Fruit fly (Drosophila melanogaster) whole organism, embryonic: Measurements from ENCODE around the gene CG42525.
A peak's percentile ranks its signal among the peaks of the same experiment; 100 is the strongest.

Experiments used
- Abd-B ChIP-seq: fragments of 200-800 bp; sonication (Bioruptor generic); optimal IDR thresholded peaks from 2 replicates; lab custom pipeline; 2018; ENCODE audit warnings: missing biosample characterization, mild to moderate bottlenecking, missing genetic modification characterization, moderate library complexity
- Ada2b ChIP-seq: fragments of 200-800 bp; sonication (Bioruptor generic); IDR thresholded peaks from 2 replicates; pipeline ENCODE4 v1.3.6; 2022; ENCODE audit warnings: missing biosample characterization, missing genetic modification characterization
- Asciz ChIP-seq: fragments of 200-800 bp; sonication (Bioruptor generic); optimal IDR thresholded peaks from 2 replicates; lab custom pipeline; 2017; ENCODE audit warnings: missing biosample characterization, mild to moderate bottlenecking, missing genetic modification characterization, missing genetic modification reagents
- Atf-2 ChIP-seq: fragments of 200-800 bp; sonication (Bioruptor generic); optimal IDR thresholded peaks from 2 replicates; lab custom pipeline; 2016; ENCODE audit warnings: missing biosample characterization, missing genetic modification characterization
- B-H1 ChIP-seq: fragments of 200-800 bp; sonication (Bioruptor generic); IDR thresholded peaks from 3 replicates; pipeline ENCODE4 v1.3.6; 2022; ENCODE audit warnings: missing biosample characterization, missing genetic modification characterization
- BtbVII ChIP-seq: fragments of 200-800 bp; sonication (Bioruptor generic); optimal IDR thresholded peaks from 3 replicates; lab custom pipeline; 2017; ENCODE audit warnings: missing biosample characterization, mild to moderate bottlenecking, missing genetic modification characterization
- CG10274 ChIP-seq: fragments of 200-800 bp; sonication (Bioruptor generic); optimal IDR thresholded peaks from 3 replicates; lab custom pipeline; 2017; ENCODE audit warnings: missing biosample characterization, mild to moderate bottlenecking, missing genetic modification characterization
- CG10565 ChIP-seq: fragments of 200-800 bp; sonication (Bioruptor generic); optimal IDR thresholded peaks from 3 replicates; lab custom pipeline; 2016; ENCODE audit warnings: missing biosample characterization, mild to moderate bottlenecking, missing genetic modification characterization
- CG11696 ChIP-seq: fragments of 200-800 bp; sonication (Bioruptor generic); IDR thresholded peaks from 2 replicates; pipeline ENCODE4 v1.3.6; 2022; ENCODE audit warnings: missing biosample characterization, missing genetic modification characterization
- CG13287 ChIP-seq: fragments of 200-800 bp; sonication (Bioruptor generic); IDR thresholded peaks from 2 replicates; pipeline ENCODE4 v1.3.6; 2022; ENCODE audit warnings: missing biosample characterization, missing genetic modification characterization; ENCODE audit not compliant: partially characterized antibody
- CG15601 ChIP-seq: fragments of 200-800 bp; sonication (Bioruptor generic); optimal IDR thresholded peaks from 3 replicates; lab custom pipeline; 2019; ENCODE audit warnings: missing biosample characterization, mild to moderate bottlenecking, missing genetic modification characterization, moderate library complexity
- CG34224 ChIP-seq: fragments of 200-800 bp; sonication (Bioruptor generic); IDR thresholded peaks from 3 replicates; pipeline ENCODE4 v1.3.6; 2022; ENCODE audit warnings: missing biosample characterization, missing genetic modification characterization; ENCODE audit not compliant: partially characterized antibody
- CG34422 ChIP-seq: fragments of 200-800 bp; sonication (Bioruptor generic); IDR thresholded peaks from 3 replicates; pipeline ENCODE4 v1.3.6; 2022; ENCODE audit warnings: missing biosample characterization, missing genetic modification characterization
- CG3847 ChIP-seq: fragments of 200-800 bp; sonication (Bioruptor generic); IDR thresholded peaks from 2 replicates; pipeline ENCODE4 v1.3.6; 2022; ENCODE audit warnings: missing biosample characterization, missing genetic modification characterization
- CG4820 ChIP-seq: fragments of 200-800 bp; sonication (Bioruptor generic); optimal IDR thresholded peaks from 3 replicates; lab custom pipeline; 2016; ENCODE audit warnings: missing biosample characterization, missing genetic modification characterization
- CG4854 ChIP-seq: fragments of 200-800 bp; sonication (Bioruptor generic); optimal IDR thresholded peaks from 2 replicates; lab custom pipeline; 2016; ENCODE audit warnings: missing biosample characterization, missing genetic modification characterization, inconsistent platforms
- CG6683 ChIP-seq: fragments of 200-800 bp; sonication (Bioruptor generic); optimal IDR thresholded peaks from 2 replicates; lab custom pipeline; 2017; ENCODE audit warnings: missing biosample characterization, mild to moderate bottlenecking, missing genetic modification characterization, missing genetic modification reagents
- CG9727 ChIP-seq: fragments of 200-800 bp; sonication (Bioruptor generic); optimal IDR thresholded peaks from 3 replicates; lab custom pipeline; 2017; ENCODE audit warnings: missing biosample characterization, mild to moderate bottlenecking, missing genetic modification characterization
- Dll ChIP-seq: fragments of 200-800 bp; sonication (Bioruptor generic); IDR thresholded peaks from 4 replicates; pipeline ENCODE4 v1.3.6; 2022; ENCODE audit warnings: missing biosample characterization, missing genetic modification characterization; ENCODE audit not compliant: partially characterized antibody
- Elba2 ChIP-seq: fragments of 200-800 bp; sonication (Bioruptor generic); optimal IDR thresholded peaks from 3 replicates; lab custom pipeline; 2016; ENCODE audit warnings: missing biosample characterization, missing genetic modification characterization
- Ets97D ChIP-seq: fragments of 200-800 bp; sonication (Bioruptor generic); optimal IDR thresholded peaks from 3 replicates; lab custom pipeline; 2016; ENCODE audit warnings: missing biosample characterization, missing genetic modification characterization
- Fer1 ChIP-seq: fragments of 200-800 bp; sonication (Bioruptor generic); optimal IDR thresholded peaks from 2 replicates; lab custom pipeline; 2017; ENCODE audit warnings: missing biosample characterization, mild to moderate bottlenecking, missing genetic modification characterization
- H2.0 ChIP-seq: fragments of 200-800 bp; sonication (Bioruptor generic); IDR thresholded peaks from 2 replicates; pipeline ENCODE4 v1.3.6; 2022; ENCODE audit warnings: missing biosample characterization, missing genetic modification characterization
- Hmr ChIP-seq: fragments of 200-800 bp; sonication (Bioruptor generic); optimal IDR thresholded peaks from 3 replicates; lab custom pipeline; 2017; ENCODE audit warnings: mild to moderate bottlenecking, missing biosample characterization, missing genetic modification reagents, missing genetic modification characterization
- Hr39 ChIP-seq: fragments of >200 bp; optimal IDR thresholded peaks from 2 replicates; lab custom pipeline; 2017
- Lim3 ChIP-seq: fragments of 200-800 bp; sonication (Bioruptor generic); IDR thresholded peaks from 2 replicates; pipeline ENCODE4 v1.3.6; 2022; ENCODE audit warnings: missing biosample characterization, missing genetic modification characterization
- Lpt ChIP-seq: fragments of >200 bp; optimal IDR thresholded peaks from 2 replicates; lab custom pipeline; 2018; ENCODE audit warnings: missing biosample characterization, missing genetic modification characterization
- Max ChIP-seq: fragments of 200-800 bp; sonication (Bioruptor generic); optimal IDR thresholded peaks from 2 replicates; lab custom pipeline; 2016; ENCODE audit warnings: missing biosample characterization, mild to moderate bottlenecking, missing genetic modification characterization
- NC2α ChIP-seq: fragments of 200-800 bp; sonication (Bioruptor generic); optimal IDR thresholded peaks from 2 replicates; lab custom pipeline; 2016; ENCODE audit warnings: missing biosample characterization, missing genetic modification characterization
- Nf-YC ChIP-seq: fragments of 200-800 bp; optimal IDR thresholded peaks from 3 replicates; lab custom pipeline; 2019; ENCODE audit warnings: missing biosample characterization, mild to moderate bottlenecking, missing genetic modification characterization, moderate library complexity
- ase ChIP-seq: fragments of 200-800 bp; sonication (Bioruptor generic); IDR thresholded peaks from 3 replicates; pipeline ENCODE4 v1.3.6; 2022; ENCODE audit warnings: missing biosample characterization, missing genetic modification characterization
- chif ChIP-seq, 2 experiments: fragments of 200-800 bp; sonication (Bioruptor generic); optimal IDR thresholded peaks; 3 replicates each; lab custom pipeline; 2016; ENCODE audit warnings: missing biosample characterization in 2 of 2, missing genetic modification characterization in 2 of 2
- emc ChIP-seq: fragments of 200-800 bp; sonication (Bioruptor generic); optimal IDR thresholded peaks from 2 replicates; lab custom pipeline; 2016; ENCODE audit warnings: missing biosample characterization, missing genetic modification characterization
- esg ChIP-seq: fragments of 200-800 bp; sonication (Bioruptor generic); conservative IDR thresholded peaks from 2 replicates; pipeline ENCODE4 v1.3.6; 2022; ENCODE audit warnings: missing biosample characterization, missing genetic modification characterization
- gcm ChIP-seq: fragments of 200-800 bp; sonication (Bioruptor generic); optimal IDR thresholded peaks from 2 replicates; lab custom pipeline; 2019; ENCODE audit warnings: missing biosample characterization, mild to moderate bottlenecking, missing genetic modification characterization, moderate library complexity
- grn ChIP-seq: fragments of 200-800 bp; sonication (Bioruptor generic); optimal IDR thresholded peaks from 3 replicates; lab custom pipeline; 2017; ENCODE audit warnings: missing biosample characterization, missing genetic modification characterization
- ham ChIP-seq: fragments of 200-800 bp; sonication (Bioruptor generic); IDR thresholded peaks from 2 replicates; pipeline ENCODE4 v1.3.6; 2022; ENCODE audit warnings: missing biosample characterization, missing genetic modification characterization
- her ChIP-seq: fragments of 200-800 bp; sonication (Bioruptor generic); optimal IDR thresholded peaks from 2 replicates; lab custom pipeline; 2016; ENCODE audit warnings: missing biosample characterization, missing genetic modification characterization
- kah ChIP-seq: fragments of 200-800 bp; sonication (Bioruptor generic); optimal IDR thresholded peaks from 2 replicates; lab custom pipeline; 2018; ENCODE audit warnings: missing biosample characterization, mild to moderate bottlenecking, missing genetic modification characterization
- lmd ChIP-seq: fragments of 200-800 bp; sonication (Bioruptor generic); IDR thresholded peaks from 2 replicates; pipeline ENCODE4 v1.3.6; 2022; ENCODE audit warnings: missing biosample characterization, missing genetic modification characterization
- nmo ChIP-seq: fragments of 200-800 bp; sonication (Bioruptor generic); optimal IDR thresholded peaks from 2 replicates; lab custom pipeline; 2018; ENCODE audit warnings: missing biosample characterization, mild to moderate bottlenecking, missing genetic modification characterization, moderate library complexity
- org-1 ChIP-seq: fragments of 200-800 bp; sonication (Bioruptor generic); optimal IDR thresholded peaks from 2 replicates; lab custom pipeline; 2017; ENCODE audit warnings: missing biosample characterization, missing genetic modification characterization
- peb ChIP-seq: fragments of 200-800 bp; sonication (Bioruptor generic); IDR thresholded peaks from 2 replicates; pipeline ENCODE4 v1.3.6; 2022; ENCODE audit warnings: missing biosample characterization, missing genetic modification characterization
- row ChIP-seq: fragments of 200-800 bp; sonication (Bioruptor generic); IDR thresholded peaks from 3 replicates; pipeline ENCODE4 v1.3.6; 2022; ENCODE audit warnings: missing biosample characterization, missing genetic modification characterization
- sc ChIP-seq, 3 experiments: fragments of >200 bp in 2 of 3; fragments of 200-800 bp in 1 of 3; sonication (Bioruptor generic) in 1 of 3; optimal IDR thresholded peaks; 2 replicates in 2 of 3; 3 replicates in 1 of 3; lab custom pipeline; 2017; ENCODE audit warnings: mild to moderate bottlenecking in 1 of 3, missing biosample characterization in 1 of 3, missing genetic modification characterization in 1 of 3, missing genetic modification reagents in 1 of 3
- sens ChIP-seq: fragments of 200-800 bp; sonication (Bioruptor generic); peaks from one replicate; lab custom pipeline; 2016; ENCODE audit warnings: missing biosample characterization, missing genetic modification characterization
- trem ChIP-seq: fragments of 200-800 bp; optimal IDR thresholded peaks from 3 replicates; lab custom pipeline; 2019; ENCODE audit warnings: missing biosample characterization, mild to moderate bottlenecking, missing genetic modification characterization, moderate library complexity
- twi ChIP-seq: fragments of 200-800 bp; optimal IDR thresholded peaks from 2 replicates; lab custom pipeline; 2019; ENCODE audit warnings: missing biosample characterization, mild to moderate bottlenecking, missing genetic modification characterization, moderate library complexity

Gene CG42525

DNA sequence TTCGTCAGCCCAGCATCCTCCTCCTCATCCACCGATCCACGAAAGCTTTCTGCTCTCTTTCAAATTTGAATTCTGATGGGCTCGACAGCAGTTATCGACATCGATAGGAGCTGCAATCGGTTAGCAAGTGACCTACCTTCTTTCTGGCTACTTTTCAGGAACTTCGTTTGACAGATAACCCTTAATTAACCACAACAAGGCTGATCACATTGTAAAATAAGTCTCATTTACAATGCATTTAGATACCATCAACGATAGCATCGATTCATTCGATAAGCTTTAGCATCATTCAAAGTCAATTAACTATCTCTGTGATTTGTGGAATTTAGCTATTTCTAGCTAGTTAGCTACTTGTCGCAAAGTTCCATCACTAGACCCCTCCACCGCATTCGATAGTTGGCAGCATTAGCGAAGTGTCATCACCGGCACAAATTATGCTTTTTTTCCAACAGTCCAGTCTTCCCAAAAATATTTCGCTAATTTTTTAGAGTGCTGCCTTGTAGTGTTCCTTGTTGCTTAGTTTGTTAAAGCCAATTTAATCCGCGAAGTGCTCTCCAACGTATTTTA, 10.9 kb downstream of the CG42525 start, which contains the start of the genes MnM and Girdin (continued):
- no peak for TF ChIP-seq Hr39 (lab: Kevin White, UChicago)
- TF ChIP-seq H2.0: 0 out of 2 replicates have a peak, but pooled peaks have one; percentile 8
- TF ChIP-seq Fer1 (GFP tag; lab: Kevin White, UChicago): no peak
- TF ChIP-seq CG10274 (GFP tag; lab: Kevin White, UChicago): no peak
- TF ChIP-seq ase (GFP tag; lab: Robert Waterston, UW): no peak
- TF ChIP-seq grn (GFP tag; lab: Kevin White, UChicago): no peak
- TF ChIP-seq Max (GFP tag; lab: Kevin White, UChicago): peak; percentile 43
- peak; percentile 37 to 74 for TF ChIP-seq chif (GFP tag; optimal IDR thresholded peaks at IDR 0.05; lab: Kevin White, UChicago)
- TF ChIP-seq Abd-B: peak; percentile 75
- TF ChIP-seq BtbVII (GFP tag; lab: Kevin White, UChicago): no peak
- TF ChIP-seq Asciz (GFP tag; lab: Kevin White, UChicago): no peak
- TF ChIP-seq Nf-YC (tag; lab: Kevin White, UChicago): no peak
- TF ChIP-seq Lim3: no peak
- TF ChIP-seq twi (tag; lab: Kevin White, UChicago): peak; percentile 43
- peak; percentile 74; the same call in 2 of the 3 replicates for TF ChIP-seq CG34224 (GFP tag; lab: Robert Waterston, UW)
- no peak for TF ChIP-seq CG15601
- TF ChIP-seq CG4820: peak; percentile 45
- peak; percentile 79 for TF ChIP-seq Ets97D (GFP tag; lab: Kevin White, UChicago)
- peak; percentile 89 for TF ChIP-seq CG13287
- TF ChIP-seq Elba2 (GFP tag; lab: Kevin White, UChicago): no peak
- TF ChIP-seq gcm (GFP tag; lab: Kevin White, UChicago): no peak
- TF ChIP-seq ham (GFP tag; lab: Robert Waterston, UW): no peak
- no peak for TF ChIP-seq Lpt (GFP tag; lab: Kevin White, UChicago)
- TF ChIP-seq row (GFP tag; lab: Robert Waterston, UW): peak; percentile 92
- TF ChIP-seq Dll (GFP tag; lab: Robert Waterston, UW): peak; percentile 93
- TF ChIP-seq trem (tag; lab: Kevin White, UChicago): peak; percentile 91
- peak; percentile 71 for TF ChIP-seq sens (GFP tag; lab: Kevin White, UChicago)
- no peak for TF ChIP-seq CG4854
- no peak; the same call in 1 of the 2 replicates for TF ChIP-seq Ada2b (GFP tag; lab: Robert Waterston, UW)
- no peak for TF ChIP-seq NC2α (GFP tag; lab: Kevin White, UChicago)
- peak; percentile 42 for TF ChIP-seq esg (GFP tag; lab: Robert Waterston, UW)
- TF ChIP-seq her (GFP tag; lab: Kevin White, UChicago): peak; percentile 75
- peak; percentile 59 for TF ChIP-seq Hmr (GFP tag; lab: Kevin White, UChicago)

DNA sequence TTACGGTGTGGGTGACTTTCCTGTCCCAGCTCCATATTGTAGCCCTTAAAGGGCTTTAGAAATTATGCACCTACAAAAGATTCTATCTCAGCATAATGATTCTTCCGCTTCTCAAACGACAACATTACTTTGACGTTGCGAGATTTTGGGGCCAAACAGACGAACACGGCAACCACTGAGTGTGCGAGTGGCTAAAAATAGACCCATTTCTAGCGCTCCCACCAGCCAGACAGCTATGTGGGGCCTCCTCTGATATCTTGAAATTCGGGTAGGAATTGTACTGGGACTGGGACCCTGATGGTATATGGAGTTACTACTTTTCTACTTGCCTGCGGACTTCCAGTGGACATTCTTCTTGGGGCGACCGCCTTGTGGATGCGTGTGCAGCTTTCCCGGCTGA, 11.7 kb downstream of the CG42525 start:
- TF ChIP-seq lmd (GFP tag; lab: Robert Waterston, UW): no peak
- no peak for TF ChIP-seq B-H1
- no peak for TF ChIP-seq CG9727 (GFP tag; lab: Kevin White, UChicago)
- no peak for TF ChIP-seq CG11696 (GFP tag; lab: Robert Waterston, UW)
- no peak for TF ChIP-seq CG6683
- TF ChIP-seq CG10565 (GFP tag; lab: Kevin White, UChicago): no peak
- TF ChIP-seq sc (optimal IDR thresholded peaks at IDR 0.05; lab: Kevin White, UChicago): no peak
- TF ChIP-seq sc (GFP tag; optimal IDR thresholded peaks at IDR 0.05; lab: Kevin White, UChicago): no peak
- no peak for TF ChIP-seq Atf-2
- 0 out of 3 replicates have a peak, but pooled peaks have one; percentile 7 for TF ChIP-seq CG34422
- TF ChIP-seq emc (GFP tag; lab: Kevin White, UChicago): no peak
- no peak for TF ChIP-seq peb
- TF ChIP-seq kah: peak; percentile 92
- TF ChIP-seq nmo (GFP tag; lab: Kevin White, UChicago): no peak
- no peak for TF ChIP-seq Asciz (GFP tag; lab: Kevin White, UChicago)
- no peak for TF ChIP-seq org-1 (GFP tag; lab: Kevin White, UChicago)
- no peak for TF ChIP-seq CG3847 (GFP tag; lab: Robert Waterston, UW)
